In genomic region chrX:14083623-14084129, dm6 we compare ENCODE assay signal across 4 fruit fly cellular contexts.
A peak's percentile ranks its signal among the peaks of the same experiment; 100 is the strongest.
TF ChIP-seq lines count a peak whose summit lies in the region.

No protein-coding gene starts in this region.

- TF ChIP-seq CTCF in whole organism, embryonic (GFP tag; optimal IDR thresholded peaks at IDR 0.05; lab: Kevin White, UChicago): no peak

TF ChIP-seq in whole organism, adult, 20 proteins besides CTCF, POLR2A, EP300 and RAD21:
- TF ChIP-seq CG11617 (GFP tag; optimal IDR thresholded peaks at IDR 0.05; lab: Kevin White, UChicago) (no peak), tj (GFP tag; optimal IDR thresholded peaks at IDR 0.05; lab: Kevin White, UChicago) (peak; percentile 77)
TF ChIP-seq in whole organism, adult: peak in this region for 1.

TF ChIP-seq in whole organism, embryonic, 481 proteins besides CTCF, POLR2A, EP300 and RAD21:
- peak in 1 of 2 experiments; percentile 39 for TF ChIP-seq Trl (optimal IDR thresholded peaks at IDR 0.05; lab: Kevin White, UChicago)
- no peak for TF ChIP-seq Trl (GFP tag; optimal IDR thresholded peaks at IDR 0.05; lab: Kevin White, UChicago)
- peak; percentile 56 for TF ChIP-seq crol (GFP tag; IDR thresholded peaks at IDR 0.05; lab: Robert Waterston, UW)
- TF ChIP-seq CG15514 (GFP tag; optimal IDR thresholded peaks at IDR 0.05; lab: Kevin White, UChicago): no peak
- no peak for TF ChIP-seq lbe (GFP tag; optimal IDR thresholded peaks at IDR 0.05; lab: Kevin White, UChicago)
- TF ChIP-seq CG13624 (GFP tag; optimal IDR thresholded peaks at IDR 0.05; lab: Kevin White, UChicago): no peak
- TF ChIP-seq CG15073 (GFP tag; optimal IDR thresholded peaks at IDR 0.05; lab: Kevin White, UChicago): no peak
- TF ChIP-seq CG10431 (GFP tag; optimal IDR thresholded peaks at IDR 0.05; lab: Kevin White, UChicago): no peak
- TF ChIP-seq CG8924 (tag; optimal IDR thresholded peaks at IDR 0.05; lab: Kevin White, UChicago): no peak
- no peak for TF ChIP-seq CG12942 (GFP tag; optimal IDR thresholded peaks at IDR 0.05; lab: Kevin White, UChicago)
- TF ChIP-seq wdn (GFP tag; IDR thresholded peaks at IDR 0.05; lab: Robert Waterston, UW): no peak
- TF ChIP-seq z (GFP tag; IDR thresholded peaks at IDR 0.05; lab: Robert Waterston, UW): peak; percentile 91
- no peak for TF ChIP-seq CG6272 (GFP tag; IDR thresholded peaks at IDR 0.05; lab: Robert Waterston, UW)

TF ChIP-seq in whole organism, prepupa, 60 proteins besides CTCF, POLR2A, EP300 and RAD21:
- TF ChIP-seq Hr39 (GFP tag; optimal IDR thresholded peaks at IDR 0.05; lab: Kevin White, UChicago): no peak
- TF ChIP-seq eg (GFP tag; IDR thresholded peaks at IDR 0.05; lab: Robert Waterston, UW): peak; percentile 37; the same call in 1 of the 3 replicates
- TF ChIP-seq CG6163 (GFP tag; IDR thresholded peaks at IDR 0.05; lab: Robert Waterston, UW): 0 out of 3 replicates have a peak, but pooled peaks have one; percentile 21
- 0 out of 3 replicates have a peak, but pooled peaks have one; percentile 21 for TF ChIP-seq CG8119 (GFP tag; IDR thresholded peaks at IDR 0.05; lab: Robert Waterston, UW)
- peak; percentile 27; the same call in 1 of the 2 replicates for TF ChIP-seq CG15336 (GFP tag; IDR thresholded peaks at IDR 0.05; lab: Robert Waterston, UW)
- no peak for TF ChIP-seq CG11294 (GFP tag; IDR thresholded peaks at IDR 0.05; lab: Robert Waterston, UW)

TF ChIP-seq in whole organism, pupa, 21 proteins besides CTCF, POLR2A, EP300 and RAD21:
- TF ChIP-seq CG34367 (tag; optimal IDR thresholded peaks at IDR 0.05; lab: Kevin White, UChicago) (no peak), CG12605 (GFP tag; IDR thresholded peaks at IDR 0.05; lab: Robert Waterston, UW) (peak; percentile 39; the same call in 1 of the 2 replicates), CG32121 (GFP tag; IDR thresholded peaks at IDR 0.05; lab: Robert Waterston, UW) (0 out of 2 replicates have a peak, but pooled peaks have one; percentile 22), CG4496 (GFP tag; IDR thresholded peaks at IDR 0.05; lab: Robert Waterston, UW) (0 out of 3 replicates have a peak, but pooled peaks have one; percentile 31)
TF ChIP-seq in whole organism, pupa: peak in this region for 3.
